Worm (Caenorhabditis elegans) whole organism, mixed stage, embryonic: Measurements from ENCODE around the gene dod-22.

Source experiments
- drap-1 ChIP-seq: fragments of 200-800 bp; sonication (Bioruptor generic); optimal IDR thresholded peaks from 3 replicates; lab custom pipeline; 2018; ENCODE audit warnings: mild to moderate bottlenecking, missing genetic modification characterization, missing compliant biosample characterization
- lin-13 ChIP-seq: fragments of 150-350 bp; optimal IDR thresholded peaks from 2 replicates; lab custom pipeline; 2014; ENCODE audit warnings: missing biosample characterization, missing genetic modification characterization
- nhr-12 ChIP-seq: fragments of 150-350 bp; optimal IDR thresholded peaks from 2 replicates; lab custom pipeline; 2014; ENCODE audit warnings: missing biosample characterization, missing genetic modification characterization

- TF ChIP-seq nhr-12 (tag; lab: Kevin White, UChicago): no peak
- no peak for TF ChIP-seq lin-13 (tag; lab: Kevin White, UChicago)
- no peak for TF ChIP-seq drap-1 (GFP tag; lab: Kevin White, UChicago)
Measured at ce11 chrIV:12997560-12997959, 32.4 kb downstream of the dod-22 start.
